Worm (Caenorhabditis elegans): ENCODE measurements around the gene hlh-26.
A peak's percentile ranks its signal among the peaks of the same experiment; 100 is the strongest.

hlh-26 gene

DNA sequence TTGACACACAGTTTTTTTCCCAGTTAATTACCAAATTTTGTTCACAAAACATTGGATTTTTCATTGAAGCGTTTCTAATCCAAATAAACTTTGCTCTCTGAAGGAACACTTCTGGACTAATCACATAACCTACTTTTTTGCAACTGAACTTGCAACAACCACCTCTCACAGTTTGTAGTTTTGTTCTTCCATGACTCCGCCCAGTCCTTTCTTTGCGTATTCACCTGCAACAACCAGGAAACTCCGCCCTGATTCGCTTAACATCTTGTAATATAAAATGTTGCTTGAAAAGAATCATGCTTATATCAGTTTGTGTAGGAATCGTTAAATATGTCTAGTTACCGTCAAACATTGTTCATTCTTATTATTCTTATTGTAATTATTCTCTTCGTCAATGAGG is 22.9 kb upstream of the hlh-26 start, which contains the start of gene ins-11:
Gene ins-11, plus strand, starts transcription at position 301 of the 400 bp plus-strand sequence.
- no peak for TF ChIP-seq hlh-17 (GFP tag; optimal IDR thresholded peaks at IDR 0.05; ENCODE audit: borderline replicate concordance)
- no peak for TF ChIP-seq grh-1 (GFP tag; IDR thresholded peaks at IDR 0.05)
- TF ChIP-seq nhr-28 (tag; optimal IDR thresholded peaks at IDR 0.05) = no peak
- TF ChIP-seq tbx-2 (tag; optimal IDR thresholded peaks at IDR 0.05) = no peak
- TF ChIP-seq efl-1 (optimal IDR thresholded peaks at IDR 0.05) = no peak
- TF ChIP-seq efl-1 (GFP tag; optimal IDR thresholded peaks at IDR 0.05 in 1 of 2) = no peak
- no peak for TF ChIP-seq elt-3 (tag; optimal IDR thresholded peaks at IDR 0.05)
- TF ChIP-seq skn-1 (tag; optimal IDR thresholded peaks at IDR 0.05) = no peak
- no peak for TF ChIP-seq sup-37 (GFP tag; optimal IDR thresholded peaks at IDR 0.05)
- no peak for TF ChIP-seq fkh-4 (tag; optimal IDR thresholded peaks at IDR 0.05; ENCODE audit: borderline replicate concordance)
- no peak for TF ChIP-seq mep-1 (tag; optimal IDR thresholded peaks at IDR 0.05)
- TF ChIP-seq lin-15B (tag; optimal IDR thresholded peaks at IDR 0.05) = no peak
- TF ChIP-seq egl-13 (tag; optimal IDR thresholded peaks at IDR 0.05) = no peak
- no peak for TF ChIP-seq ztf-11 (tag; optimal IDR thresholded peaks at IDR 0.05)
- no peak for TF ChIP-seq nhr-84 (tag; optimal IDR thresholded peaks at IDR 0.05)

DNA sequence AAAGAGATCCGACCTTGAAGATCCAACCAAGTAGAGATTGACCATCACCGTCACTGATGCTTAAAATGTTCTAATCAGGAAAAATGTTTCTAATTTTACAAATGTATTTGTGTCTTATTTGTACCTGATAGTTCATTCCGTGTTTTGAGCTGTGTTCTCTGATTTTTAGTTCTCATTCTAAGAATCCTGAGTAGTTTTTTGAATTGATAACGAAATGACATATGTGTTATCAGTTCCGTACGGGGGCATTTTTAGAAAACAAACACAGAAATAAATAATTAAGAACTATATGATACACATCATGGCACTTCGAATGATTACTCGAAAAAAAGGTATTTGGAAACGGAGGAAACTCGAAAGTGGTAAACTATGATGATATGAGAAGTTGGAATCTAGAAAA is 22.0 kb upstream of the hlh-26 start:
- TF ChIP-seq efl-1 (optimal IDR thresholded peaks at IDR 0.05) (no peak), efl-1 (GFP tag; optimal IDR thresholded peaks at IDR 0.05 in 1 of 2) (peak in 1 of 2 experiments; percentile 76), lin-14 (GFP tag; optimal IDR thresholded peaks at IDR 0.05) (no peak), elt-2 (tag; optimal IDR thresholded peaks at IDR 0.05) (peak; percentile 66)

DNA sequence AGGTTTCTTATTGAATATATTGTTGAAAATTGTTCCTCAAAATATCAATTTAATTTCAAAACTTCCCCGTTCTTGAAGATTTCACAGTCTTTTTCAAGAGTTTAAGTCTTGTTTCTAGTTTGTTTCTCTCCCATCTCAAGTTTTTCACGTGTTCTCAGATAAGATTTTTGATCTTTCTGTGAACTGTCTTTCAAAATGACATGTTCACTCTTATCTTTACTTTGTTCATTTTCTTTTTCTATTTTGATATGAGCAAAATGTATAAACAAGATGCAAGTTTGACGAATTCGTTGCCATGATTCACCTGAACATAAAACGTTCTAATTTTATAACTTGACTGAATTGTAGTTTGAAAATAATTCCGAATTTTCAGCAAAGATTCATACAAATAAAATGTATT is 21.2 kb upstream of the hlh-26 start:
- no peak for TF ChIP-seq ceh-82 (tag; optimal IDR thresholded peaks at IDR 0.05)

DNA sequence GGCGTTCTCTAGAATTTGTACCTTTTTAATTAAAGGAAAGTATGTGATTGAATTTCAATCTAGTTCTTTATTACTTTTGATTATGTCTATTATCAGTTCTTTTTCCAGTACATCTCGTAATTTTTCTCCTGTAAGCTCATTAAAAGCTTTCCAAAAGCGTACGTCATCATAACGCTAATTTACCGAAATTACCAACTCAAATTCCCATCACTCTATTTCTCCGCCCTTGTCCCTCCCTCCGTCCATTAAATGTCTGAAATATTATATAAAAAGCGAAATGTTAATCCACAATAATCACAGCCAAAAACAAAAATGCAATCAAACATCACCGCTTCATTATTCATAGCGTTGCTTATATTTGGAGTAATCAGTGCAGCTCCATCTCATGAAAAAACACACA is 20.8 kb upstream of the hlh-26 start, which contains the start of gene ins-12:
Gene ins-12, plus strand, starts transcription at position 301 of the 400 bp plus-strand sequence.
- TF ChIP-seq efl-1 (optimal IDR thresholded peaks at IDR 0.05) = no peak
- no peak for TF ChIP-seq efl-1 (GFP tag; optimal IDR thresholded peaks at IDR 0.05 in 1 of 2)
- TF ChIP-seq zag-1 (tag; optimal IDR thresholded peaks at IDR 0.05) = no peak
- TF ChIP-seq snu-23 (GFP tag; optimal IDR thresholded peaks at IDR 0.05) = no peak
- no peak for TF ChIP-seq ztf-4 (tag; optimal IDR thresholded peaks at IDR 0.05)
- TF ChIP-seq nhr-47 (tag; optimal IDR thresholded peaks at IDR 0.05) = no peak
- no peak for TF ChIP-seq vab-15 (tag; optimal IDR thresholded peaks at IDR 0.05)
- no peak for TF ChIP-seq fos-1 (tag; optimal IDR thresholded peaks at IDR 0.05)
- no peak for TF ChIP-seq irx-1 (tag; optimal IDR thresholded peaks at IDR 0.05)
- TF ChIP-seq grh-1 (GFP tag; IDR thresholded peaks at IDR 0.05) = no peak
- TF ChIP-seq dsc-1 (tag; optimal IDR thresholded peaks at IDR 0.05) = no peak
- TF ChIP-seq ceh-90 (tag; optimal IDR thresholded peaks at IDR 0.05) = no peak
- TF ChIP-seq lin-15B (tag; optimal IDR thresholded peaks at IDR 0.05) = no peak
- TF ChIP-seq hpl-2 (GFP tag; optimal IDR thresholded peaks at IDR 0.05) = no peak

DNA sequence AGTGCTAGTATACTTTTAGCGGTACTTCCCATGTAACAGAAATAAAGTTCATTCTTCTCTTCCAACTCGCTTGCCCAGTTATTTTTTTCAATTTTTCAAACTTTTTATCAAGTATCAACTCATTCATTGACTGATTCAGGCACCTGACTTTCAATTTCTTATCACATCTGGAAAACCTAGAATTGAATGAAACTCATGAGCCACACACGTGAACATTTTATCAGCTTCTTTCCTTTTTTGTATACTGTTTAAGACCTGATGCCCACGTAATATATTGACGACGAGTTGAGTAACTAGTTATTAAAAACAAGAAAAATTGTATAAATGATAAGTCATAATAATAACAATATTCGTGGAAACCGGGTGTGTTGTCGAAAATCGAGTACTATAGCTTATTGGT is 20.0 kb upstream of the hlh-26 start:
- no peak for TF ChIP-seq elt-3 (tag; optimal IDR thresholded peaks at IDR 0.05)
- TF ChIP-seq pqm-1 (tag; optimal IDR thresholded peaks at IDR 0.05) = peak; percentile 31
- TF ChIP-seq lin-39 (tag; optimal IDR thresholded peaks at IDR 0.05) = no peak
- no peak for TF ChIP-seq unc-98 (GFP tag; IDR thresholded peaks at IDR 0.05)
- TF ChIP-seq nhr-71 (tag; optimal IDR thresholded peaks at IDR 0.05) = peak; percentile 18
- TF ChIP-seq nhr-85 (tag) = no peak
- TF ChIP-seq elt-2 (tag; optimal IDR thresholded peaks at IDR 0.05) = peak; percentile 98
- no peak for TF ChIP-seq unc-86 (tag; optimal IDR thresholded peaks at IDR 0.05)
- peak in 1 of 2 experiments; percentile 30 for TF ChIP-seq lin-35 (GFP tag; optimal IDR thresholded peaks at IDR 0.05)
- no peak for TF ChIP-seq egl-27 (tag; optimal IDR thresholded peaks at IDR 0.05)
- TF ChIP-seq unc-30 (tag; optimal IDR thresholded peaks at IDR 0.05) = no peak
- TF ChIP-seq alr-1 (tag; optimal IDR thresholded peaks at IDR 0.05; ENCODE audit: borderline replicate concordance) = no peak
- no peak for TF ChIP-seq nhr-19 (GFP tag; conservative IDR thresholded peaks at IDR 0.05)
- no peak for TF ChIP-seq blmp-1 (tag; optimal IDR thresholded peaks at IDR 0.05)
- TF ChIP-seq C04F5.9 (tag; optimal IDR thresholded peaks at IDR 0.05) = no peak
- no peak for TF ChIP-seq hlh-17 (GFP tag; optimal IDR thresholded peaks at IDR 0.05; ENCODE audit: borderline replicate concordance)
- TF ChIP-seq nhr-20 (tag; optimal IDR thresholded peaks at IDR 0.05) = peak; percentile 4
- no peak for TF ChIP-seq nhr-77 (tag; optimal IDR thresholded peaks at IDR 0.05)
- no peak for TF ChIP-seq pag-3 (tag; optimal IDR thresholded peaks at IDR 0.05; ENCODE audit: borderline replicate concordance, insufficient read depth)
- TF ChIP-seq efl-1 (optimal IDR thresholded peaks at IDR 0.05) = no peak
- no peak for TF ChIP-seq efl-1 (GFP tag; optimal IDR thresholded peaks at IDR 0.05 in 1 of 2)
- peak; percentile 10 for TF ChIP-seq nhr-90 (tag; optimal IDR thresholded peaks at IDR 0.05; ENCODE audit: poor library complexity)
